Worm (Caenorhabditis elegans) whole organism, L4/young adult: Measurements from ENCODE around the gene bath-3.
"Not testable (repeated sequence)": the region's sequence is repeated elsewhere in the genome, so short reads cannot be mapped to it uniquely, and the experiment has no call there.

Experiments
- W03F9.2 ChIP-seq: fragments of 150-350 bp; optimal IDR thresholded peaks from 2 replicates; lab custom pipeline; 2014; ENCODE audit warnings: missing biosample characterization, missing genetic modification characterization
- him-1 ChIP-seq: sonication (generic microtip); optimal IDR thresholded peaks from 2 replicates; lab custom pipeline; 2016; ENCODE audit warnings: missing genotype, missing genetic modification reagents, missing genetic modification characterization, missing compliant biosample characterization

- TF ChIP-seq him-1, W03F9.2 (tag; lab: Kevin White, UChicago): not testable (repeated sequence)
Observed at ce11 chrII:2067451-2068021, 37.3 kb upstream of the bath-3 start, which contains the start of gene F07E5.12.
